Worm (Caenorhabditis elegans) whole organism, young adult: ENCODE data around the gene F45F2.9.

Source experiments
- B0019.2 ChIP-seq: fragments of 200-800 bp; sonication (Bioruptor generic); conservative IDR thresholded peaks from 2 replicates; pipeline ENCODE4 v1.3.6; 2022; ENCODE audit warnings: missing genetic modification reagents, missing genetic modification characterization, missing compliant biosample characterization
- B0261.1 ChIP-seq: sonication (generic microtip); optimal IDR thresholded peaks from 2 replicates; lab custom pipeline; 2016; ENCODE audit warnings: mild to moderate bottlenecking, missing genetic modification characterization, moderate library complexity, missing compliant biosample characterization
- B0336.3 ChIP-seq: fragments of 200-800 bp; sonication (Bioruptor generic); IDR thresholded peaks from 2 replicates; pipeline ENCODE4 v1.3.6; 2022; ENCODE audit warnings: missing genetic modification characterization, missing compliant biosample characterization
- C06A6.2 ChIP-seq: fragments of 200-800 bp; sonication (Bioruptor generic); conservative IDR thresholded peaks from 2 replicates; pipeline ENCODE4 v1.3.6; 2022; ENCODE audit warnings: missing genetic modification characterization, missing compliant biosample characterization
- C17E4.6 ChIP-seq: fragments of 200-800 bp; sonication (Bioruptor generic); IDR thresholded peaks from 2 replicates; pipeline ENCODE4 v1.3.6; 2022; ENCODE audit warnings: missing genetic modification reagents, missing genetic modification characterization, missing compliant biosample characterization
- D2030.7 ChIP-seq: fragments of 200-800 bp; sonication (Bioruptor generic); IDR thresholded peaks from 2 replicates; pipeline ENCODE4 v1.3.6; 2022; ENCODE audit warnings: missing genetic modification reagents, missing genetic modification characterization, missing compliant biosample characterization
- F23B12.7 ChIP-seq: sonication (generic microtip); optimal IDR thresholded peaks from 2 replicates; lab custom pipeline; 2017; ENCODE audit warnings: missing genetic modification characterization, mild to moderate bottlenecking, missing compliant biosample characterization, antibody characterized with exemption, moderate library complexity; ENCODE audit not compliant: insufficient read depth
- F39B2.1 ChIP-seq: fragments of 200-800 bp; sonication (Bioruptor generic); IDR thresholded peaks from 2 replicates; pipeline ENCODE4 v1.3.6; 2022; ENCODE audit warnings: missing genetic modification reagents, missing genetic modification characterization, missing compliant biosample characterization
- F52B5.7 ChIP-seq: sonication (generic microtip); optimal IDR thresholded peaks from 2 replicates; lab custom pipeline; 2016; ENCODE audit warnings: mild to moderate bottlenecking, missing genetic modification characterization, missing compliant biosample characterization
- F57A8.1 ChIP-seq: fragments of 200-800 bp; sonication (Bioruptor generic); optimal IDR thresholded peaks from 2 replicates; lab custom pipeline; 2018; ENCODE audit warnings: mild to moderate bottlenecking, missing genetic modification characterization, moderate library complexity, missing compliant biosample characterization
- F57C9.4 ChIP-seq: sonication (generic microtip); optimal IDR thresholded peaks from 2 replicates; lab custom pipeline; 2017; ENCODE audit warnings: mild to moderate bottlenecking, missing genetic modification characterization, missing compliant biosample characterization
- T07F8.4 ChIP-seq: sonication (generic microtip); optimal IDR thresholded peaks from 2 replicates; lab custom pipeline; 2016; ENCODE audit warnings: mild to moderate bottlenecking, missing genetic modification characterization, moderate library complexity, missing compliant biosample characterization
- T26A5.8 ChIP-seq: sonication (generic microtip); optimal IDR thresholded peaks from 2 replicates; lab custom pipeline; 2016; ENCODE audit warnings: missing genetic modification characterization, missing compliant biosample characterization
- Y53F4B.3 ChIP-seq: fragments of 200-800 bp; sonication (Bioruptor generic); IDR thresholded peaks from 2 replicates; pipeline ENCODE4 v1.3.6; 2022; ENCODE audit warnings: missing genetic modification reagents, missing genetic modification characterization, missing compliant biosample characterization
- Y56A3A.18 ChIP-seq: fragments of 200-800 bp; sonication (Bioruptor generic); IDR thresholded peaks from 2 replicates; pipeline ENCODE4 v1.3.6; 2022; ENCODE audit warnings: missing genetic modification reagents, missing genetic modification characterization, missing compliant biosample characterization
- aptf-3 ChIP-seq: fragments of 200-800 bp; sonication (Bioruptor generic); IDR thresholded peaks from 2 replicates; pipeline ENCODE4 v1.3.6; 2022; ENCODE audit warnings: missing genetic modification characterization, missing compliant biosample characterization
- atf-7 ChIP-seq: sonication (generic microtip); optimal IDR thresholded peaks from 2 replicates; lab custom pipeline; 2017; ENCODE audit warnings: mild to moderate bottlenecking, missing genetic modification characterization, missing compliant biosample characterization
- chd-7 ChIP-seq: sonication (generic microtip); optimal IDR thresholded peaks from 2 replicates; lab custom pipeline; 2016; ENCODE audit warnings: mild to moderate bottlenecking, missing genetic modification characterization, moderate library complexity, missing compliant biosample characterization
- die-1 ChIP-seq: sonication (generic microtip); optimal IDR thresholded peaks from 2 replicates; lab custom pipeline; 2016; ENCODE audit warnings: missing genotype, mild to moderate bottlenecking, missing genetic modification characterization, missing compliant biosample characterization
- egrh-3 ChIP-seq: fragments of 200-800 bp; sonication (Bioruptor generic); IDR thresholded peaks from 2 replicates; pipeline ENCODE4 v1.3.6; 2022; ENCODE audit warnings: missing genetic modification reagents, missing genetic modification characterization, missing compliant biosample characterization
- ekl-4 ChIP-seq: fragments of 200-800 bp; sonication (Bioruptor generic); IDR thresholded peaks from 2 replicates; pipeline ENCODE4 v1.3.6; 2022; ENCODE audit warnings: missing genetic modification reagents, missing genetic modification characterization, missing compliant biosample characterization
- him-1 ChIP-seq: sonication (generic microtip); optimal IDR thresholded peaks from 2 replicates; lab custom pipeline; 2016; ENCODE audit warnings: missing genotype, missing genetic modification reagents, missing genetic modification characterization, missing compliant biosample characterization
- hlh-26 ChIP-seq: fragments of 200-800 bp; sonication (Bioruptor generic); conservative IDR thresholded peaks from 2 replicates; pipeline ENCODE4 v1.3.6; 2022; ENCODE audit warnings: missing genetic modification reagents, missing genetic modification characterization, missing compliant biosample characterization
- hsf-1 ChIP-seq: fragments of 200-800 bp; sonication (Bioruptor generic); IDR thresholded peaks from 2 replicates; pipeline ENCODE4 v1.3.6; 2022; ENCODE audit warnings: missing genetic modification reagents, missing genetic modification characterization, missing compliant biosample characterization
- let-526 ChIP-seq: fragments of 200-800 bp; sonication (Bioruptor generic); IDR thresholded peaks from 2 replicates; pipeline ENCODE4 v1.3.6; 2022; ENCODE audit warnings: missing genetic modification reagents, missing genetic modification characterization, missing compliant biosample characterization
- let-607 ChIP-seq, 2 experiments: fragments of 200-800 bp in 1 of 2; sonication (Bioruptor generic) in 1 of 2; sonication (generic microtip) in 1 of 2; optimal IDR thresholded peaks; 2 replicates each; lab custom pipeline; 2016 to 2018; ENCODE audit warnings: mild to moderate bottlenecking in 2 of 2, missing compliant biosample characterization in 2 of 2, missing genetic modification characterization in 2 of 2, moderate library complexity in 2 of 2, missing genotype in 1 of 2
- lin-26 ChIP-seq: fragments of 200-800 bp; sonication (Bioruptor generic); IDR thresholded peaks from 2 replicates; pipeline ENCODE4 v1.3.6; 2022; ENCODE audit warnings: missing genetic modification reagents, missing genetic modification characterization, missing compliant biosample characterization
- lin-40 ChIP-seq: sonication (generic microtip); optimal IDR thresholded peaks from 2 replicates; lab custom pipeline; 2016; ENCODE audit warnings: missing genetic modification characterization, mild to moderate bottlenecking, missing compliant biosample characterization, missing genotype, missing genetic modification reagents
- lin-54 ChIP-seq: fragments of 200-800 bp; sonication (Bioruptor generic); optimal IDR thresholded peaks from 2 replicates; lab custom pipeline; 2018; ENCODE audit warnings: mild to moderate bottlenecking, missing genetic modification characterization, missing compliant biosample characterization
- madf-10 ChIP-seq: sonication (generic microtip); optimal IDR thresholded peaks from 2 replicates; lab custom pipeline; 2016; ENCODE audit warnings: mild to moderate bottlenecking, missing genetic modification characterization, missing compliant biosample characterization
- madf-6 ChIP-seq: fragments of 200-800 bp; sonication (Bioruptor generic); IDR thresholded peaks from 2 replicates; pipeline ENCODE4 v1.3.6; 2022; ENCODE audit warnings: missing genetic modification reagents, missing genetic modification characterization, missing compliant biosample characterization
- mel-28 ChIP-seq: sonication (generic microtip); optimal IDR thresholded peaks from 2 replicates; lab custom pipeline; 2016; ENCODE audit warnings: borderline replicate concordance, mild to moderate bottlenecking, missing genetic modification characterization, missing compliant biosample characterization
- mxl-1 ChIP-seq: sonication (generic microtip); optimal IDR thresholded peaks from 2 replicates; lab custom pipeline; 2016; ENCODE audit warnings: missing genetic modification characterization, missing compliant biosample characterization
- nfya-2 ChIP-seq: fragments of 200-800 bp; sonication (Bioruptor generic); IDR thresholded peaks from 2 replicates; pipeline ENCODE4 v1.3.6; 2022; ENCODE audit warnings: missing genetic modification reagents, missing genetic modification characterization, missing compliant biosample characterization
- nhr-120 ChIP-seq: fragments of 200-800 bp; sonication (Bioruptor generic); IDR thresholded peaks from 2 replicates; pipeline ENCODE4 v1.3.6; 2022; ENCODE audit warnings: missing genetic modification characterization, missing compliant biosample characterization
- rec-8 ChIP-seq, 2 experiments: sonication (generic microtip); optimal IDR thresholded peaks; 2 replicates each; lab custom pipeline; 2016; ENCODE audit warnings: mild to moderate bottlenecking in 2 of 2, missing genetic modification characterization in 2 of 2, missing genetic modification reagents in 2 of 2, missing genotype in 2 of 2, missing biosample characterization in 1 of 2, missing compliant biosample characterization in 1 of 2, moderate library complexity in 1 of 2
- repo-1 ChIP-seq: sonication (generic microtip); optimal IDR thresholded peaks from 2 replicates; lab custom pipeline; 2017; ENCODE audit warnings: mild to moderate bottlenecking, missing genetic modification characterization, missing compliant biosample characterization
- rpc-1 ChIP-seq, 2 experiments: fragments of 150-350 bp in 1 of 2; sonication (generic microtip) in 1 of 2; optimal IDR thresholded peaks; 2 replicates each; lab custom pipeline; 2014 to 2018; ENCODE audit warnings: missing biosample characterization in 1 of 2, missing genetic modification characterization in 1 of 2, missing genetic modification reagents in 1 of 2, missing genotype in 1 of 2
- sea-2 ChIP-seq: fragments of 200-800 bp; sonication (Bioruptor generic); IDR thresholded peaks from 2 replicates; pipeline ENCODE4 v1.3.6; 2022; ENCODE audit warnings: missing genetic modification characterization, missing compliant biosample characterization
- tbp1 ChIP-seq: fragments of 200-800 bp; sonication (Bioruptor generic); optimal IDR thresholded peaks from 2 replicates; lab custom pipeline; 2018; ENCODE audit warnings: mild to moderate bottlenecking, missing genetic modification characterization, missing compliant biosample characterization
- tbx-9 ChIP-seq: sonication (generic microtip); optimal IDR thresholded peaks from 2 replicates; lab custom pipeline; 2016; ENCODE audit warnings: borderline replicate concordance, missing genetic modification characterization, inconsistent platforms, missing compliant biosample characterization
- xnd-1 ChIP-seq: sonication (generic microtip); optimal IDR thresholded peaks from 2 replicates; lab custom pipeline; 2016; ENCODE audit warnings: missing genotype, missing genetic modification reagents, missing genetic modification characterization, missing compliant biosample characterization
- zfh-2 ChIP-seq: fragments of 200-800 bp; sonication (Bioruptor generic); conservative IDR thresholded peaks from 2 replicates; pipeline ENCODE4 v1.3.6; 2022; ENCODE audit warnings: missing genetic modification reagents, missing genetic modification characterization, missing compliant biosample characterization
- ztf-18 ChIP-seq: sonication (generic microtip); optimal IDR thresholded peaks from 2 replicates; lab custom pipeline; 2016; ENCODE audit warnings: missing genotype, mild to moderate bottlenecking, missing genetic modification characterization, missing compliant biosample characterization
- ztf-22 ChIP-seq: fragments of 200-800 bp; sonication (Bioruptor generic); optimal IDR thresholded peaks from 2 replicates; lab custom pipeline; 2018; ENCODE audit warnings: mild to moderate bottlenecking, missing genetic modification characterization, moderate library complexity, missing compliant biosample characterization
- ztf-26 ChIP-seq: sonication (generic microtip); optimal IDR thresholded peaks from 2 replicates; lab custom pipeline; 2017; ENCODE audit warnings: missing genetic modification characterization, missing compliant biosample characterization
- ztf-28 ChIP-seq: fragments of 200-800 bp; sonication (Bioruptor generic); IDR thresholded peaks from 2 replicates; pipeline ENCODE4 v1.3.6; 2022; ENCODE audit warnings: missing genetic modification reagents, missing genetic modification characterization, missing compliant biosample characterization

F45F2.9 gene

ce11 chrV:8507324-8507723 lies 5.9 kb downstream of the F45F2.9 start, which contains the start of gene ZK994.6:
ZK994.6 (minus strand) TSS chrV:8507424.
- TF ChIP-seq B0261.1 (tag; lab: Kevin White, UChicago), result no peak
- TF ChIP-seq rec-8 (tag; optimal IDR thresholded peaks at IDR 0.05; lab: Kevin White, UChicago), result no peak
- TF ChIP-seq ztf-28 (GFP tag; lab: Robert Waterston, UW), result no peak
- no peak for TF ChIP-seq F39B2.1
- no peak for TF ChIP-seq die-1 (tag; lab: Kevin White, UChicago)
- TF ChIP-seq lin-54, result no peak
- TF ChIP-seq nfya-2 (GFP tag; lab: Robert Waterston, UW), result no peak
- no peak for TF ChIP-seq atf-7
- no peak for TF ChIP-seq xnd-1 (tag; lab: Kevin White, UChicago)
- no peak for TF ChIP-seq lin-40 (tag; lab: Kevin White, UChicago)
- TF ChIP-seq F57C9.4 (tag; lab: Kevin White, UChicago), result no peak
- TF ChIP-seq C06A6.2, result no peak
- no peak for TF ChIP-seq Y56A3A.18 (GFP tag; lab: Robert Waterston, UW)
- TF ChIP-seq D2030.7 (GFP tag; lab: Robert Waterston, UW), result no peak
- no peak for TF ChIP-seq tbx-9 (tag; lab: Kevin White, UChicago)
- TF ChIP-seq, all 124 proteins: peak for 0

ce11 chrV:8500348-8500747 lies 12.9 kb downstream of the F45F2.9 start:
- TF ChIP-seq lin-40 (tag; lab: Kevin White, UChicago), result peak; percentile 95
- TF ChIP-seq F57A8.1 (GFP tag; lab: Kevin White, UChicago), result peak; percentile 100
- TF ChIP-seq B0019.2 (GFP tag; lab: Robert Waterston, UW), result peak; percentile 92
- peak; percentile 85 for TF ChIP-seq hlh-26
- peak; percentile 100 for TF ChIP-seq tbp1
- TF ChIP-seq madf-6 (GFP tag; lab: Robert Waterston, UW), result peak; percentile 94
- TF ChIP-seq him-1 (tag; lab: Kevin White, UChicago), result peak; percentile 100
- peak; percentile 93 for TF ChIP-seq hsf-1 (GFP tag; lab: Robert Waterston, UW)
- TF ChIP-seq let-526 (GFP tag; lab: Robert Waterston, UW), result peak; percentile 96
- TF ChIP-seq ztf-26 (tag; lab: Kevin White, UChicago), result peak; percentile 95
- peak; percentile 100 for TF ChIP-seq lin-26 (GFP tag; lab: Robert Waterston, UW)
- TF ChIP-seq ztf-28 (GFP tag; lab: Robert Waterston, UW), result peak; percentile 98
- peak; percentile 99 for TF ChIP-seq ekl-4 (GFP tag; lab: Robert Waterston, UW)
- TF ChIP-seq Y53F4B.3 (GFP tag; lab: Robert Waterston, UW), result peak; percentile 94
- TF ChIP-seq C17E4.6 (GFP tag; lab: Robert Waterston, UW), result peak; percentile 99
- TF ChIP-seq zfh-2 (GFP tag; lab: Robert Waterston, UW), result no peak
- TF ChIP-seq T07F8.4, result peak; percentile 96
- TF ChIP-seq chd-7, result peak; percentile 100
- peak; percentile 99 for TF ChIP-seq aptf-3 (GFP tag; lab: Robert Waterston, UW)
- TF ChIP-seq egrh-3 (GFP tag; lab: Robert Waterston, UW), result peak; percentile 69
- TF ChIP-seq F57C9.4 (tag; lab: Kevin White, UChicago), result peak; percentile 99
- TF ChIP-seq repo-1 (tag; lab: Kevin White, UChicago), result peak; percentile 100
- TF ChIP-seq mxl-1, result peak; percentile 99
- TF ChIP-seq ztf-22 (GFP tag; lab: Kevin White, UChicago), result peak; percentile 99
- peak; percentile 93 for TF ChIP-seq F23B12.7 (tag; lab: Kevin White, UChicago)
- TF ChIP-seq B0336.3, result peak; percentile 99
- peak; percentile 98 for TF ChIP-seq rpc-1 (optimal IDR thresholded peaks at IDR 0.05; lab: Kevin White, UChicago)
- peak; percentile 100 for TF ChIP-seq rpc-1 (tag; optimal IDR thresholded peaks at IDR 0.05; lab: Kevin White, UChicago)
- peak; percentile 100 for TF ChIP-seq F52B5.7 (tag; lab: Kevin White, UChicago)
- TF ChIP-seq T26A5.8 (tag; lab: Kevin White, UChicago), result peak; percentile 100
- peak; percentile 89 for TF ChIP-seq ztf-18 (tag; lab: Kevin White, UChicago)
- peak; percentile 100 for TF ChIP-seq nhr-120
- TF ChIP-seq Y56A3A.18 (GFP tag; lab: Robert Waterston, UW), result peak; percentile 100
- TF ChIP-seq mel-28 (tag; lab: Kevin White, UChicago), result peak; percentile 94
- TF ChIP-seq sea-2, result peak; percentile 99
- peak; percentile 91 for TF ChIP-seq let-607 (tag; optimal IDR thresholded peaks at IDR 0.05; lab: Kevin White, UChicago)
- peak; percentile 94 for TF ChIP-seq madf-10
